Worm (Caenorhabditis elegans) whole organism, L2 larva: ENCODE data around the gene sedl-1.

ENCODE experiments used
- F13H6.1 ChIP-seq: sonication (generic microtip); optimal IDR thresholded peaks from 2 replicates; lab custom pipeline; 2016; ENCODE audit warnings: missing genetic modification characterization, missing compliant biosample characterization
- R02D3.7 ChIP-seq: fragments of 150-350 bp; optimal IDR thresholded peaks from 2 replicates; lab custom pipeline; 2014; ENCODE audit warnings: missing biosample characterization, missing genetic modification characterization
- Y55F3AM.14 ChIP-seq: fragments of 200-800 bp; sonication (Bioruptor generic); optimal IDR thresholded peaks from 2 replicates; lab custom pipeline; 2018; ENCODE audit warnings: mild to moderate bottlenecking, missing genetic modification characterization, missing compliant biosample characterization
- ZK546.5 ChIP-seq: sonication (generic microtip); optimal IDR thresholded peaks from 2 replicates; lab custom pipeline; 2017; ENCODE audit warnings: missing biosample characterization, missing genetic modification characterization
- alr-1 ChIP-seq: fragments of 150-350 bp; optimal IDR thresholded peaks from 2 replicates; lab custom pipeline; 2014; ENCODE audit warnings: missing biosample characterization, missing genetic modification characterization
- aly-2 ChIP-seq: fragments of 150-350 bp; optimal IDR thresholded peaks from 2 replicates; lab custom pipeline; 2014; ENCODE audit warnings: missing biosample characterization, missing genetic modification characterization
- blmp-1 ChIP-seq: sonication (generic microtip); optimal IDR thresholded peaks from 2 replicates; lab custom pipeline; 2017; ENCODE audit warnings: missing genetic modification characterization, mild to moderate bottlenecking, missing compliant biosample characterization, antibody characterized with exemption, moderate library complexity; ENCODE audit not compliant: insufficient read depth
- ceh-16 ChIP-seq: fragments of 150-350 bp; optimal IDR thresholded peaks from 2 replicates; lab custom pipeline; 2014; ENCODE audit warnings: missing biosample characterization, missing genetic modification characterization
- crh-2 ChIP-seq: sonication (generic microtip); optimal IDR thresholded peaks from 2 replicates; lab custom pipeline; 2017; ENCODE audit warnings: missing biosample characterization, missing genetic modification characterization
- dmd-4 ChIP-seq: sonication (generic microtip); optimal IDR thresholded peaks from 2 replicates; lab custom pipeline; 2017; ENCODE audit warnings: missing biosample characterization, missing genetic modification characterization
- egl-27 ChIP-seq: sonication (generic microtip); optimal IDR thresholded peaks from 3 replicates; lab custom pipeline; 2017; ENCODE audit warnings: missing biosample characterization, missing genetic modification reagents, missing genetic modification characterization
- elt-1 ChIP-seq: fragments of 150-350 bp; optimal IDR thresholded peaks from 2 replicates; lab custom pipeline; 2014; ENCODE audit warnings: missing biosample characterization, missing genetic modification characterization
- elt-3 ChIP-seq: sonication (generic microtip); optimal IDR thresholded peaks from 2 replicates; lab custom pipeline; 2017; ENCODE audit warnings: missing biosample characterization, missing genetic modification characterization
- fos-1 ChIP-seq: fragments of 150-350 bp; optimal IDR thresholded peaks from 2 replicates; lab custom pipeline; 2014; ENCODE audit warnings: missing biosample characterization, missing genetic modification characterization
- gmeb-1 ChIP-seq: fragments of 150-350 bp; optimal IDR thresholded peaks from 2 replicates; lab custom pipeline; 2014; ENCODE audit warnings: missing biosample characterization, missing genetic modification characterization
- lin-11 ChIP-seq: fragments of 150-350 bp; sonication (generic microtip); optimal IDR thresholded peaks from 2 replicates; lab custom pipeline; 2014; ENCODE audit warnings: missing biosample characterization, missing genetic modification characterization, inconsistent platforms, mixed read lengths
- lin-39 ChIP-seq: fragments of 150-350 bp; optimal IDR thresholded peaks from 2 replicates; lab custom pipeline; 2014; ENCODE audit warnings: missing biosample characterization, missing genetic modification reagents, missing genetic modification characterization
- lsy-2 ChIP-seq, 2 experiments: fragments of 150-350 bp in 1 of 2; sonication (generic microtip) in 1 of 2; optimal IDR thresholded peaks; 2 replicates each; lab custom pipeline; 2014 to 2017; ENCODE audit warnings: missing biosample characterization in 2 of 2, missing genetic modification characterization in 2 of 2
- mab-5 ChIP-seq: fragments of 150-350 bp; optimal IDR thresholded peaks from 2 replicates; lab custom pipeline; 2014; ENCODE audit warnings: missing biosample characterization, missing genetic modification characterization
- mbf-1 ChIP-seq: sonication (generic microtip); optimal IDR thresholded peaks from 2 replicates; lab custom pipeline; 2017; ENCODE audit warnings: missing biosample characterization, missing genetic modification characterization
- mdl-1 ChIP-seq, 2 experiments: fragments of 150-350 bp in 1 of 2; sonication (generic microtip) in 1 of 2; optimal IDR thresholded peaks; 2 replicates each; lab custom pipeline; 2017; ENCODE audit warnings: missing biosample characterization in 2 of 2, missing genetic modification characterization in 2 of 2
- nhr-10 ChIP-seq: sonication (generic microtip); optimal IDR thresholded peaks from 2 replicates; lab custom pipeline; 2017; ENCODE audit warnings: missing biosample characterization, missing genetic modification characterization
- nhr-11 ChIP-seq: fragments of 150-350 bp; optimal IDR thresholded peaks from 2 replicates; lab custom pipeline; 2014; ENCODE audit warnings: missing biosample characterization, missing genetic modification characterization
- nhr-12 ChIP-seq: fragments of 150-350 bp; optimal IDR thresholded peaks from 2 replicates; lab custom pipeline; 2014; ENCODE audit warnings: missing biosample characterization, missing genetic modification characterization
- nhr-129 ChIP-seq: fragments of 150-350 bp; optimal IDR thresholded peaks from 2 replicates; lab custom pipeline; 2014; ENCODE audit warnings: missing biosample characterization, missing genetic modification characterization
- nhr-21 ChIP-seq: fragments of 150-350 bp; optimal IDR thresholded peaks from 2 replicates; lab custom pipeline; 2014; ENCODE audit warnings: missing biosample characterization, missing genetic modification characterization
- nhr-23 ChIP-seq: fragments of 150-350 bp; optimal IDR thresholded peaks from 2 replicates; lab custom pipeline; 2014; ENCODE audit warnings: missing biosample characterization, missing genetic modification reagents, missing genetic modification characterization
- nhr-25 ChIP-seq: fragments of 150-350 bp; sonication (generic microtip); optimal IDR thresholded peaks from 3 replicates; lab custom pipeline; 2014; ENCODE audit warnings: missing biosample characterization, missing genetic modification characterization
- nhr-6 ChIP-seq: fragments of 150-350 bp; optimal IDR thresholded peaks from 2 replicates; lab custom pipeline; 2014; ENCODE audit warnings: missing biosample characterization, missing genetic modification characterization
- nhr-77 ChIP-seq: fragments of 150-350 bp; optimal IDR thresholded peaks from 2 replicates; lab custom pipeline; 2014; ENCODE audit warnings: missing biosample characterization, missing genetic modification characterization
- peb-1 ChIP-seq: fragments of 150-350 bp; optimal IDR thresholded peaks from 2 replicates; lab custom pipeline; 2014; ENCODE audit warnings: missing biosample characterization, missing genetic modification characterization
- sem-4 ChIP-seq: fragments of 150-350 bp; optimal IDR thresholded peaks from 2 replicates; lab custom pipeline; 2014; ENCODE audit warnings: missing biosample characterization, missing genetic modification reagents, missing genetic modification characterization
- skn-1 ChIP-seq: sonication (generic microtip); optimal IDR thresholded peaks from 2 replicates; lab custom pipeline; 2017; ENCODE audit warnings: missing biosample characterization, missing genetic modification characterization
- sma-3 ChIP-seq: sonication (generic microtip); optimal IDR thresholded peaks from 2 replicates; lab custom pipeline; 2016; ENCODE audit warnings: missing genetic modification reagents, missing genetic modification characterization, missing compliant biosample characterization
- sma-9 ChIP-seq, 2 experiments: fragments of 150-350 bp in 1 of 2; sonication (generic microtip) in 1 of 2; optimal IDR thresholded peaks; 2 replicates each; lab custom pipeline; 2014 to 2016; ENCODE audit warnings: missing genetic modification characterization in 2 of 2, mild to moderate bottlenecking in 1 of 2, missing biosample characterization in 1 of 2, missing compliant biosample characterization in 1 of 2, missing genetic modification reagents in 1 of 2, moderate library complexity in 1 of 2
- unc-39 ChIP-seq: fragments of 150-350 bp; optimal IDR thresholded peaks from 2 replicates; lab custom pipeline; 2014; ENCODE audit warnings: missing biosample characterization, missing genetic modification characterization
- unc-55 ChIP-seq: fragments of 150-350 bp; sonication (generic microtip); optimal IDR thresholded peaks from 3 replicates; lab custom pipeline; 2014; ENCODE audit warnings: missing biosample characterization, missing genetic modification reagents, missing genetic modification characterization
- unc-62 ChIP-seq: fragments of 150-350 bp; optimal IDR thresholded peaks from 2 replicates; lab custom pipeline; 2014; ENCODE audit warnings: missing biosample characterization, missing genetic modification reagents, missing genetic modification characterization
- zag-1 ChIP-seq: fragments of 150-350 bp; optimal IDR thresholded peaks from 2 replicates; lab custom pipeline; 2014; ENCODE audit warnings: missing biosample characterization, missing genetic modification characterization
- ztf-1 ChIP-seq: fragments of 200-800 bp; sonication (Bioruptor generic); conservative IDR thresholded peaks from 2 replicates; pipeline ENCODE4 v1.3.6; 2022; ENCODE audit warnings: missing genetic modification characterization, missing compliant biosample characterization
- ztf-11 ChIP-seq: sonication (generic microtip); optimal IDR thresholded peaks from 2 replicates; lab custom pipeline; 2017; ENCODE audit warnings: missing biosample characterization, missing genetic modification characterization
- ztf-4 ChIP-seq: fragments of 150-350 bp; optimal IDR thresholded peaks from 2 replicates; lab custom pipeline; 2014; ENCODE audit warnings: missing biosample characterization, missing genetic modification characterization

The sedl-1 gene

ce11 chrX:1440161-1440560, at the start of gene sedl-1:
TSS of gene sedl-1 (minus strand) at chrX:1440261.
- TF ChIP-seq lin-11 (tag; lab: Kevin White, UChicago) = no peak
- no peak for TF ChIP-seq lin-39 (tag; lab: Kevin White, UChicago)
- no peak for TF ChIP-seq egl-27 (tag; lab: Kevin White, UChicago)
- no peak for TF ChIP-seq mbf-1
- TF ChIP-seq skn-1 (tag; lab: Kevin White, UChicago) = no peak
- TF ChIP-seq lsy-2 (tag; optimal IDR thresholded peaks at IDR 0.05; lab: Kevin White, UChicago) = no peak
- TF ChIP-seq nhr-129 = no peak
- TF ChIP-seq unc-55 (GFP tag; lab: Kevin White, UChicago) = no peak
- TF ChIP-seq, all 48 proteins: peak for 0

DNA sequence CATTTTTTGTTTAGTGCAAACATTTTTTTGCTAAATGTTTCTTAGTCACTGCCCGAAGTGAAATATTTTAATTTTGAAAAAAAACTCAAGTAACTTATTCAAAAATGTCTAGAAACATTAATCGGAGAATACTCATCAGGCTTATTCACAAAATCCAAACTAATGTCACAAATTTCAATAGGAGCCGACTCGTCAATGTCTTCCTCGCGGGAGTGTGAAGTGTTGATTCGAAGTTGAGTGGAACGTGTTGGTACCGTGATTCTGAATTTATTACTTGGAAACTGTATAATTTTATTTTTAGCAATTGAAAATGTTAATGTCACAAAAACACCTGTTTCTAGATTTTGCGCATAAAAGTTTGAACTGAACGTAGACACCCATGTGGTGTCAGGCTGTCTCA, 49.5 kb upstream of the sedl-1 start:
- peak; percentile 2 for TF ChIP-seq sma-9 (GFP tag; optimal IDR thresholded peaks at IDR 0.05; lab: Kevin White, UChicago)
- TF ChIP-seq sma-9 (tag; optimal IDR thresholded peaks at IDR 0.05; lab: Kevin White, UChicago) = no peak
- TF ChIP-seq nhr-129 = no peak

DNA sequence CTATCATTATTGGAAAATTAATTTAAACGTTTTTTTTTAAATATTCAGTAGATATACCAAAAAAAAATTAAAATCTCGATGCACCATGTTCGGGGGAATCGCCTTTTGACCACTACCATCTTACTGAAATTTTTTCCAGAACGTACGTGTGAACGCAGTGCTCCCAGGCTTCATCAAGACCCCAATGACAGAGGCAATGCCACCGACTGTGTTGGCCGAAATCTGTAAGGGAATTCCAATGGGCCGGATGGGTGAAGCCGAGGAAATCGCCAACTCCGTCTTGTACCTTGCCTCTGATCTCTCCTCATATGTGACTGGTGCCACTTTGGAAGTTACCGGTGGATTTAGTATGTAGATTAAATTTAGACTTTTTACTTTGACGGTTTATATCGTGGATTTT, 48.7 kb upstream of the sedl-1 start:
- no peak for TF ChIP-seq Y55F3AM.14 (GFP tag; lab: Kevin White, UChicago)
- no peak for TF ChIP-seq mdl-1 (tag; optimal IDR thresholded peaks at IDR 0.05; lab: Kevin White, UChicago)
- TF ChIP-seq sma-3 (GFP tag; lab: Kevin White, UChicago) = no peak
- no peak for TF ChIP-seq mab-5 (tag; lab: Kevin White, UChicago)
- TF ChIP-seq unc-39 (tag; lab: Kevin White, UChicago) = no peak
- TF ChIP-seq nhr-21 (tag; lab: Kevin White, UChicago) = no peak
- no peak for TF ChIP-seq ztf-1 (GFP tag; lab: Robert Waterston, UW)
- TF ChIP-seq nhr-77 = no peak
- TF ChIP-seq elt-1 = no peak
- TF ChIP-seq, all 48 proteins: peak for 0

- TF ChIP-seq sma-3 (GFP tag; lab: Kevin White, UChicago) (no peak), nhr-11 (tag; lab: Kevin White, UChicago) (no peak), unc-62 (GFP tag; lab: Kevin White, UChicago) (no peak), nhr-23 (tag; lab: Kevin White, UChicago) (no peak), ztf-1 (GFP tag; lab: Robert Waterston, UW) (0 out of 2 replicates have a peak, but pooled peaks have one; percentile 47), ceh-16 (tag; lab: Kevin White, UChicago) (no peak), unc-55 (GFP tag; lab: Kevin White, UChicago) (no peak)
These were observed 47.0 kb upstream of the sedl-1 start for ce11 chrX:1487096-1487495.

DNA sequence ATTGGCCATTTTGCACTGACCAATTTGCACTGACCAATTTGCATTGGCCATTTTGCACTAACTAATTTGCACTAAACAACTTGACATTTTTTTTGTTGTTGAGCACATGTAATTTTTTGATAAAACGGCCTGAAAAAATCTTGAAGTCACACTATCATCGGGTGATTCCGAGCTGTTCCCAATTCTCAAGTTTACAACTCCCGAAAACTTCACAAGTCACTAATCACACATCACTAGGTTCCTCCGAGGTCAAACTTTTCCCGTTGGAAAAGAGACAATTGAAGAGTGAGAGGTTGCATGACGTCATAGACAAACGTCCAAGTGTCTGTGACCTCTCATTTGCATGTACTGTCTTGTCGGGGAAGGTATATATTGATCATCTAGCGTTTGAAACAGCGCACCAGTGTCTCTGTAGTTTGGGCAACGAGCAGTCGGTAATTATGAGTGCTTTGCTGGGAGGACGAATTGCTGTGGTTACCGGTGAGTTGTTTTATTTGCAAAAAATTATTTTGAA, 46.1 kb upstream of the sedl-1 start, which contains the start of the genes D1005.10 and dhs-25:
Gene D1005.10 (minus strand): TSS at position 51 of the 514 bp plus-strand sequence.
Gene dhs-25 (plus strand): TSS at position 398 of the 514 bp plus-strand sequence.
- no peak for TF ChIP-seq Y55F3AM.14 (GFP tag; lab: Kevin White, UChicago)
- no peak for TF ChIP-seq ZK546.5 (tag; lab: Kevin White, UChicago)
- no peak for TF ChIP-seq nhr-11 (tag; lab: Kevin White, UChicago)
- TF ChIP-seq ztf-1 (GFP tag; lab: Robert Waterston, UW) = no peak
- TF ChIP-seq ztf-4 = peak; percentile 76
- peak; percentile 62 for TF ChIP-seq blmp-1
- no peak for TF ChIP-seq ztf-11 (tag; lab: Kevin White, UChicago)
- no peak for TF ChIP-seq zag-1
- TF ChIP-seq crh-2 = peak; percentile 86
- no peak for TF ChIP-seq mab-5 (tag; lab: Kevin White, UChicago)
- TF ChIP-seq elt-3 (tag; lab: Kevin White, UChicago) = no peak
- TF ChIP-seq lin-11 (tag; lab: Kevin White, UChicago) = no peak
- TF ChIP-seq sem-4 (tag; lab: Kevin White, UChicago) = peak; percentile 73
- TF ChIP-seq gmeb-1 (tag; lab: Kevin White, UChicago) = peak; percentile 75
- no peak for TF ChIP-seq aly-2
- no peak for TF ChIP-seq alr-1 (tag; lab: Kevin White, UChicago)
- TF ChIP-seq nhr-25 (tag; lab: Kevin White, UChicago) = peak; percentile 81
- TF ChIP-seq mdl-1 (tag; optimal IDR thresholded peaks at IDR 0.05; lab: Kevin White, UChicago) = peak in 1 of 2 experiments; percentile 24
- TF ChIP-seq skn-1 (tag; lab: Kevin White, UChicago) = no peak
- no peak for TF ChIP-seq nhr-12
- TF ChIP-seq peb-1 (tag; lab: Kevin White, UChicago) = no peak
- TF ChIP-seq mbf-1 = no peak
- no peak for TF ChIP-seq nhr-77
- TF ChIP-seq nhr-21 (tag; lab: Kevin White, UChicago) = peak; percentile 77
- TF ChIP-seq unc-39 (tag; lab: Kevin White, UChicago) = no peak
- no peak for TF ChIP-seq ceh-16 (tag; lab: Kevin White, UChicago)
- peak; percentile 94 for TF ChIP-seq F13H6.1 (tag; lab: Kevin White, UChicago)
- no peak for TF ChIP-seq R02D3.7
- no peak for TF ChIP-seq dmd-4
- peak; percentile 98 for TF ChIP-seq sma-9 (GFP tag; optimal IDR thresholded peaks at IDR 0.05; lab: Kevin White, UChicago)
- no peak for TF ChIP-seq sma-9 (tag; optimal IDR thresholded peaks at IDR 0.05; lab: Kevin White, UChicago)
- TF ChIP-seq sma-3 (GFP tag; lab: Kevin White, UChicago) = peak; percentile 87
- TF ChIP-seq nhr-10 (tag; lab: Kevin White, UChicago) = peak; percentile 84
- TF ChIP-seq nhr-6 = peak; percentile 80
- TF ChIP-seq nhr-129 = peak; percentile 94
- TF ChIP-seq egl-27 (tag; lab: Kevin White, UChicago) = peak; percentile 80
- TF ChIP-seq fos-1 (tag; lab: Kevin White, UChicago) = peak; percentile 67
